Fruit fly (Drosophila melanogaster) whole organism, prepupa: ENCODE results near the gene Atg18a.

Experiments used
- Blimp-1 ChIP-seq: fragments of 200-800 bp; sonication (Bioruptor generic); optimal IDR thresholded peaks from 3 replicates; lab custom pipeline; 2017; ENCODE audit warnings: missing biosample characterization, missing genetic modification characterization, mild to moderate bottlenecking, moderate library complexity, missing genetic modification reagents
- CG10631 ChIP-seq: fragments of 200-800 bp; sonication (Bioruptor generic); optimal IDR thresholded peaks from 2 replicates; lab custom pipeline; 2016; ENCODE audit warnings: missing biosample characterization, missing genetic modification characterization
- CG11762 ChIP-seq: fragments of 200-800 bp; sonication (Bioruptor generic); optimal IDR thresholded peaks from 3 replicates; lab custom pipeline; 2016; ENCODE audit warnings: missing biosample characterization, missing genetic modification characterization; ENCODE audit not compliant: insufficient read depth
- CG11902 ChIP-seq: fragments of 200-800 bp; sonication (Bioruptor generic); optimal IDR thresholded peaks from 3 replicates; lab custom pipeline; 2016; ENCODE audit warnings: missing biosample characterization, missing genetic modification characterization
- CG15336 ChIP-seq: fragments of 200-800 bp; sonication (Bioruptor generic); IDR thresholded peaks from 2 replicates; pipeline ENCODE4 v1.3.6; 2022; ENCODE audit warnings: missing biosample characterization, missing genetic modification characterization
- CG1621 ChIP-seq: fragments of 200-800 bp; sonication (Bioruptor generic); optimal IDR thresholded peaks from 3 replicates; lab custom pipeline; 2018; ENCODE audit warnings: missing biosample characterization, mild to moderate bottlenecking, missing genetic modification characterization
- CG32006 ChIP-seq: fragments of 200-800 bp; sonication (Bioruptor generic); optimal IDR thresholded peaks from 3 replicates; lab custom pipeline; 2017; ENCODE audit warnings: missing biosample characterization, mild to moderate bottlenecking, missing genetic modification characterization
- CG4318 ChIP-seq: fragments of 200-800 bp; sonication (Bioruptor generic); optimal IDR thresholded peaks from 3 replicates; lab custom pipeline; 2017; ENCODE audit warnings: missing biosample characterization, mild to moderate bottlenecking, missing genetic modification characterization
- CG6163 ChIP-seq: fragments of 200-800 bp; sonication (Bioruptor generic); IDR thresholded peaks from 3 replicates; pipeline ENCODE4 v1.3.6; 2022; ENCODE audit warnings: missing biosample characterization, missing genetic modification characterization
- CG6276 ChIP-seq: fragments of 200-800 bp; sonication (Bioruptor generic); optimal IDR thresholded peaks from 2 replicates; lab custom pipeline; 2017; ENCODE audit warnings: missing biosample characterization, mild to moderate bottlenecking, missing genetic modification characterization
- CG6792 ChIP-seq: fragments of 200-800 bp; sonication (Bioruptor generic); optimal IDR thresholded peaks from 3 replicates; lab custom pipeline; 2016; ENCODE audit warnings: missing biosample characterization, missing genetic modification characterization
- CG6808 ChIP-seq: fragments of 200-800 bp; sonication (Bioruptor generic); optimal IDR thresholded peaks from 3 replicates; lab custom pipeline; 2017; ENCODE audit warnings: missing biosample characterization, missing genetic modification characterization, mild to moderate bottlenecking, moderate library complexity, missing genetic modification reagents
- CG6854 ChIP-seq: fragments of 200-800 bp; sonication (Bioruptor generic); optimal IDR thresholded peaks from 2 replicates; lab custom pipeline; 2017; ENCODE audit warnings: missing biosample characterization, mild to moderate bottlenecking, missing genetic modification characterization
- CG8319 ChIP-seq: fragments of 200-800 bp; sonication (Bioruptor generic); optimal IDR thresholded peaks from 3 replicates; lab custom pipeline; 2016; ENCODE audit warnings: missing biosample characterization, missing genetic modification characterization
- CG8632 ChIP-seq: fragments of 200-800 bp; sonication (Bioruptor generic); optimal IDR thresholded peaks from 3 replicates; lab custom pipeline; 2016; ENCODE audit warnings: missing biosample characterization, missing genetic modification characterization
- Eip75B ChIP-seq: fragments of 200-800 bp; sonication (Bioruptor generic); optimal IDR thresholded peaks from 3 replicates; lab custom pipeline; 2016; ENCODE audit warnings: missing biosample characterization, missing genetic modification characterization
- Eip78C ChIP-seq: fragments of 200-800 bp; sonication (Bioruptor generic); peaks from one replicate; lab custom pipeline; 2016; ENCODE audit warnings: missing biosample characterization, missing genetic modification characterization
- Eip93F ChIP-seq: fragments of 200-800 bp; sonication (Bioruptor generic); optimal IDR thresholded peaks from 2 replicates; lab custom pipeline; 2016; ENCODE audit warnings: missing biosample characterization, mild to moderate bottlenecking, missing genetic modification characterization
- Ets21C ChIP-seq: fragments of 200-800 bp; sonication (Bioruptor generic); optimal IDR thresholded peaks from 3 replicates; lab custom pipeline; 2016; ENCODE audit warnings: missing biosample characterization, missing genetic modification characterization
- Ets96B ChIP-seq: fragments of 200-800 bp; optimal IDR thresholded peaks from 2 replicates; lab custom pipeline; 2019; ENCODE audit warnings: missing biosample characterization, mild to moderate bottlenecking, missing genetic modification characterization, moderate library complexity
- Gug ChIP-seq: fragments of 200-800 bp; sonication (Bioruptor generic); IDR thresholded peaks from 2 replicates; pipeline ENCODE4 v1.3.6; 2022; ENCODE audit warnings: missing biosample characterization, missing genetic modification characterization
- Hr38 ChIP-seq: sonication (Bioruptor generic); optimal IDR thresholded peaks from 2 replicates; lab custom pipeline; 2016; ENCODE audit warnings: missing biosample characterization, missing genetic modification characterization
- Hr39 ChIP-seq: fragments of 200-800 bp; sonication (Bioruptor generic); optimal IDR thresholded peaks from 2 replicates; lab custom pipeline; 2016; ENCODE audit warnings: missing biosample characterization, missing genetic modification characterization
- Lpt ChIP-seq: fragments of 200-800 bp; sonication (Bioruptor generic); optimal IDR thresholded peaks from 3 replicates; lab custom pipeline; 2016; ENCODE audit warnings: missing biosample characterization, missing genetic modification characterization
- Met ChIP-seq: fragments of 200-800 bp; sonication (Bioruptor generic); optimal IDR thresholded peaks from 3 replicates; lab custom pipeline; 2016; ENCODE audit warnings: missing biosample characterization, missing genetic modification characterization
- OdsH ChIP-seq: fragments of 200-800 bp; sonication (Bioruptor generic); optimal IDR thresholded peaks from 3 replicates; lab custom pipeline; 2016; ENCODE audit warnings: missing biosample characterization, missing genetic modification characterization
- Smox ChIP-seq: fragments of 200-800 bp; sonication (Bioruptor generic); optimal IDR thresholded peaks from 3 replicates; lab custom pipeline; 2016; ENCODE audit warnings: missing biosample characterization, missing genetic modification characterization
- Sox14 ChIP-seq: fragments of 200-800 bp; sonication (Bioruptor generic); optimal IDR thresholded peaks from 3 replicates; lab custom pipeline; 2016; ENCODE audit warnings: missing biosample characterization, missing genetic modification characterization
- acj6 ChIP-seq: fragments of 200-800 bp; sonication (Bioruptor generic); optimal IDR thresholded peaks from 3 replicates; lab custom pipeline; 2016; ENCODE audit warnings: missing biosample characterization, missing genetic modification characterization
- cyc ChIP-seq: fragments of 200-800 bp; sonication (Bioruptor generic); optimal IDR thresholded peaks from 3 replicates; lab custom pipeline; 2016; ENCODE audit warnings: missing biosample characterization, missing genetic modification characterization
- dsx ChIP-seq: fragments of 200-800 bp; optimal IDR thresholded peaks from 3 replicates; lab custom pipeline; 2019; ENCODE audit warnings: missing biosample characterization, mild to moderate bottlenecking, missing genetic modification characterization, moderate library complexity; ENCODE audit not compliant: poor library complexity, severe bottlenecking
- esn ChIP-seq: fragments of 200-800 bp; sonication (Bioruptor generic); optimal IDR thresholded peaks from 2 replicates; lab custom pipeline; 2016; ENCODE audit warnings: missing biosample characterization, mild to moderate bottlenecking, missing genetic modification characterization, moderate library complexity
- fd59A ChIP-seq: fragments of 200-800 bp; sonication (Bioruptor generic); optimal IDR thresholded peaks from 2 replicates; lab custom pipeline; 2017; ENCODE audit warnings: missing biosample characterization, mild to moderate bottlenecking, missing genetic modification characterization, missing genetic modification reagents
- lz ChIP-seq: fragments of 200-800 bp; sonication (Bioruptor generic); optimal IDR thresholded peaks from 3 replicates; lab custom pipeline; 2016; ENCODE audit warnings: missing biosample characterization, missing genetic modification characterization
- net ChIP-seq: fragments of 200-800 bp; sonication (Bioruptor generic); optimal IDR thresholded peaks from 3 replicates; lab custom pipeline; 2016; ENCODE audit warnings: missing biosample characterization, missing genetic modification characterization
- pdm3 ChIP-seq: fragments of 200-800 bp; sonication (Bioruptor generic); optimal IDR thresholded peaks from 3 replicates; lab custom pipeline; 2016; ENCODE audit warnings: missing biosample characterization, missing genetic modification characterization
- spab ChIP-seq: fragments of 200-800 bp; sonication (Bioruptor generic); optimal IDR thresholded peaks from 2 replicates; lab custom pipeline; 2017; ENCODE audit warnings: missing biosample characterization, mild to moderate bottlenecking, missing genetic modification characterization, missing genetic modification reagents
- ss ChIP-seq, 2 experiments: fragments of 200-800 bp; sonication (Bioruptor generic); optimal IDR thresholded peaks; 2 replicates in 1 of 2; 3 replicates in 1 of 2; lab custom pipeline; 2017 to 2018; ENCODE audit warnings: mild to moderate bottlenecking in 2 of 2, missing biosample characterization in 2 of 2, missing genetic modification characterization in 2 of 2, moderate library complexity in 1 of 2
- svp ChIP-seq: fragments of 200-800 bp; sonication (Bioruptor generic); peaks from one replicate; lab custom pipeline; 2016; ENCODE audit warnings: missing biosample characterization, missing genetic modification characterization
- vri ChIP-seq: fragments of 200-800 bp; sonication (Bioruptor generic); optimal IDR thresholded peaks from 3 replicates; lab custom pipeline; 2016; ENCODE audit warnings: missing biosample characterization, mild to moderate bottlenecking, missing genetic modification characterization

Atg18a gene

dm6 chr3L:8210596-8210995, 23.9 kb downstream of the Atg18a start, which contains the start of gene tut:
Gene tut (minus strand): TSS chr3L:8210743.
- TF ChIP-seq CG11902 (GFP tag; lab: Kevin White, UChicago) (no peak), CG15336 (no peak), CG10631 (no peak), vri (no peak), dsx (GFP tag; lab: Kevin White, UChicago) (no peak), CG1621 (tag; lab: Kevin White, UChicago) (no peak), CG6792 (GFP tag; lab: Kevin White, UChicago) (no peak), Hr39 (GFP tag; lab: Kevin White, UChicago) (no peak), CG4318 (GFP tag; lab: Kevin White, UChicago) (no peak), svp (GFP tag; lab: Kevin White, UChicago) (no peak), ss (GFP tag; optimal IDR thresholded peaks at IDR 0.05; lab: Kevin White, UChicago) (no peak), net (GFP tag; lab: Kevin White, UChicago) (no peak), esn (GFP tag; lab: Kevin White, UChicago) (no peak), pdm3 (GFP tag; lab: Kevin White, UChicago) (no peak), Blimp-1 (no peak), acj6 (GFP tag; lab: Kevin White, UChicago) (no peak), spab (no peak), CG6808 (GFP tag; lab: Kevin White, UChicago) (no peak)

dm6 chr3L:8211590-8211989, 24.9 kb downstream of the Atg18a start, which contains the start of gene CG8006:
Gene CG8006 (plus strand): TSS chr3L:8211890.
- TF ChIP-seq spab (no peak), Hr39 (GFP tag; lab: Kevin White, UChicago) (no peak), Eip93F (GFP tag; lab: Kevin White, UChicago) (no peak), CG6792 (GFP tag; lab: Kevin White, UChicago) (no peak), cyc (no peak), Met (GFP tag; lab: Kevin White, UChicago) (no peak), CG6808 (GFP tag; lab: Kevin White, UChicago) (no peak), Ets21C (GFP tag; lab: Kevin White, UChicago) (no peak)

- TF ChIP-seq Ets96B, result no peak
- TF ChIP-seq OdsH (GFP tag; lab: Kevin White, UChicago), result no peak
- TF ChIP-seq Lpt (GFP tag; lab: Kevin White, UChicago), result no peak
- TF ChIP-seq fd59A, result no peak
- no peak for TF ChIP-seq Hr38 (GFP tag; lab: Kevin White, UChicago)
- no peak for TF ChIP-seq CG15336
- no peak for TF ChIP-seq cyc
- no peak for TF ChIP-seq CG6276 (GFP tag; lab: Kevin White, UChicago)
- TF ChIP-seq Eip75B (GFP tag; lab: Kevin White, UChicago), result no peak
- TF ChIP-seq Sox14 (GFP tag; lab: Kevin White, UChicago), result no peak
- no peak for TF ChIP-seq Smox (GFP tag; lab: Kevin White, UChicago)
Observed at dm6 chr3L:8214980-8215379, 28.3 kb downstream of the Atg18a start, which contains the start of gene CG8012. Gene CG8012 (plus strand): TSS chr3L:8215280.

- no peak for TF ChIP-seq CG32006
- no peak for TF ChIP-seq Eip78C (GFP tag; lab: Kevin White, UChicago)
- no peak for TF ChIP-seq Gug (GFP tag; lab: Robert Waterston, UW)
- TF ChIP-seq Ets96B, result no peak
- no peak for TF ChIP-seq pdm3 (GFP tag; lab: Kevin White, UChicago)
- no peak for TF ChIP-seq CG8632
- no peak for TF ChIP-seq Blimp-1
- no peak for TF ChIP-seq CG11762 (GFP tag; lab: Kevin White, UChicago)
- no peak for TF ChIP-seq CG6276 (GFP tag; lab: Kevin White, UChicago)
- no peak for TF ChIP-seq OdsH (GFP tag; lab: Kevin White, UChicago)
- TF ChIP-seq CG8319 (GFP tag; lab: Kevin White, UChicago), result no peak
- no peak for TF ChIP-seq CG6163 (GFP tag; lab: Robert Waterston, UW)
- no peak for TF ChIP-seq CG6854 (GFP tag; lab: Kevin White, UChicago)
- no peak for TF ChIP-seq lz
Observed at dm6 chr3L:8218883-8219282, 32.2 kb downstream of the Atg18a start, which contains the start of gene CG13674. Gene CG13674 (minus strand): TSS chr3L:8218983.
